Fruit fly (Drosophila melanogaster): ENCODE data around the gene CG8757.

dm6 chr3L:13878729-13879128 lies 36.7 kb upstream of the CG8757 start, which contains the start of gene CG13737:
- TF ChIP-seq CG6163 (GFP tag; IDR thresholded peaks at IDR 0.05): no peak; the same call in 1 of the 3 replicates
- no peak for TF ChIP-seq Gug (GFP tag; IDR thresholded peaks at IDR 0.05)
- TF ChIP-seq dsx (GFP tag; optimal IDR thresholded peaks at IDR 0.05; ENCODE audit: poor library complexity, severe bottlenecking): no peak
- no peak for TF ChIP-seq CG8632 (GFP tag; optimal IDR thresholded peaks at IDR 0.05)
- no peak for TF ChIP-seq Sox102F (GFP tag; optimal IDR thresholded peaks at IDR 0.05)
- no peak for TF ChIP-seq lz (GFP tag; optimal IDR thresholded peaks at IDR 0.05)
- no peak for TF ChIP-seq Met (GFP tag; optimal IDR thresholded peaks at IDR 0.05)
- no peak for TF ChIP-seq CG1621 (tag; optimal IDR thresholded peaks at IDR 0.05)
- TF ChIP-seq CG9139 (GFP tag; optimal IDR thresholded peaks at IDR 0.05): no peak

All from whole organism, prepupa.